Worm (Caenorhabditis elegans): Measurements from ENCODE around the gene R10H1.1.

The R10H1.1 gene

ce11 chrII:7478487-7479234, 15.6 kb upstream of the R10H1.1 start, which contains the start of the genes aka-1 and ubc-6:
Gene aka-1 (minus strand): TSS chrII:7478537.
Gene ubc-6 (plus strand): TSS chrII:7479187.
- TF ChIP-seq F10E7.11 (tag; optimal IDR thresholded peaks at IDR 0.05) (no peak), attf-3 (GFP tag; conservative IDR thresholded peaks at IDR 0.05) (peak; percentile 83), hmg-20 (GFP tag; IDR thresholded peaks at IDR 0.05) (peak; percentile 78), snpc-1.3 (tag; optimal IDR thresholded peaks at IDR 0.05; ENCODE audit: insufficient read depth) (peak; percentile 41), ceh-27 (GFP tag; optimal IDR thresholded peaks at IDR 0.05) (peak; percentile 94), athp-1 (tag; optimal IDR thresholded peaks at IDR 0.05) (peak; percentile 88), B0019.2 (GFP tag; conservative IDR thresholded peaks at IDR 0.05) (peak; percentile 97), madf-10 (tag; optimal IDR thresholded peaks at IDR 0.05) (peak; percentile 91), snpc-4 (GFP tag; optimal IDR thresholded peaks at IDR 0.05) (peak; percentile 54), snpc-4 (tag; optimal IDR thresholded peaks at IDR 0.05) (peak; percentile 36 to 84 (median 70)), tlf-1 (GFP tag; optimal IDR thresholded peaks at IDR 0.05) (peak; percentile 89), unc-130 (GFP tag; optimal IDR thresholded peaks at IDR 0.05) (peak; percentile 83), F39B2.1 (GFP tag; IDR thresholded peaks at IDR 0.05) (no peak), B0035.1 (tag; optimal IDR thresholded peaks at IDR 0.05) (peak; percentile 71), attf-6 (GFP tag; IDR thresholded peaks at IDR 0.05) (peak; percentile 76), egl-44 (GFP tag; IDR thresholded peaks at IDR 0.05) (peak; percentile 87; the same call in 1 of the 2 replicates), akir-1 (GFP tag; optimal IDR thresholded peaks at IDR 0.05) (peak; percentile 56), xnd-1 (tag; optimal IDR thresholded peaks at IDR 0.05) (peak; percentile 21), egl-18 (GFP tag; IDR thresholded peaks at IDR 0.05) (peak; percentile 81; the same call in 1 of the 2 replicates), let-607 (tag; optimal IDR thresholded peaks at IDR 0.05) (peak; percentile 69 to 83), ceh-58 (GFP tag; IDR thresholded peaks at IDR 0.05) (0 out of 2 replicates have a peak, but pooled peaks have one; percentile 74), B0261.1 (tag; optimal IDR thresholded peaks at IDR 0.05) (peak; percentile 11), ccch-3 (GFP tag; optimal IDR thresholded peaks at IDR 0.05) (no peak), F22D6.2 (tag; optimal IDR thresholded peaks at IDR 0.05) (peak; percentile 39), T26A5.8 (tag; optimal IDR thresholded peaks at IDR 0.05) (no peak), zfh-2 (GFP tag; conservative IDR thresholded peaks at IDR 0.05) (peak; percentile 95), lin-40 (tag; optimal IDR thresholded peaks at IDR 0.05) (peak; percentile 95), F52B5.7 (tag; optimal IDR thresholded peaks at IDR 0.05) (peak; percentile 54), ceh-40 (GFP tag; IDR thresholded peaks at IDR 0.05) (peak; percentile 75; the same call in 1 of the 2 replicates), lin-26 (GFP tag; IDR thresholded peaks at IDR 0.05) (peak; percentile 94), ztf-28 (GFP tag; IDR thresholded peaks at IDR 0.05) (peak; percentile 92), ceh-79 (tag; optimal IDR thresholded peaks at IDR 0.05) (no peak), aptf-2 (GFP tag; conservative IDR thresholded peaks at IDR 0.05) (peak; percentile 89), dpff-1 (tag; optimal IDR thresholded peaks at IDR 0.05) (no peak), B0336.3 (GFP tag; IDR thresholded peaks at IDR 0.05) (peak; percentile 91), zim-3 (tag; optimal IDR thresholded peaks at IDR 0.05) (peak; percentile 49), madf-8 (GFP tag; conservative IDR thresholded peaks at IDR 0.05) (peak; percentile 85), C06A6.2 (GFP tag; conservative IDR thresholded peaks at IDR 0.05) (peak; percentile 97), sea-2 (GFP tag; IDR thresholded peaks at IDR 0.05) (0 out of 2 replicates have a peak, but pooled peaks have one; percentile 34), ets-4 (GFP tag; optimal IDR thresholded peaks at IDR 0.05) (no peak), unc-62 (GFP tag; optimal IDR thresholded peaks at IDR 0.05) (no peak), cebp-2 (GFP tag; IDR thresholded peaks at IDR 0.05) (peak; percentile 78; the same call in 1 of the 2 replicates), ceh-91 (GFP tag; IDR thresholded peaks at IDR 0.05) (peak; percentile 93), dox-1 (GFP tag; IDR thresholded peaks at IDR 0.05) (peak; percentile 98), tbx-9 (tag; optimal IDR thresholded peaks at IDR 0.05; ENCODE audit: borderline replicate concordance) (no peak), snpc-3.4 (tag; optimal IDR thresholded peaks at IDR 0.05) (peak; percentile 47), somi-1 (GFP tag; optimal IDR thresholded peaks at IDR 0.05) (peak; percentile 48)
